Worm (Caenorhabditis elegans) whole organism, midembryonic: ENCODE results near the gene prx-6.

ENCODE experiments used
- T22C8.4 ChIP-seq: fragments of 200-800 bp; sonication (Bioruptor generic); IDR thresholded peaks from 2 replicates; pipeline ENCODE4 v1.3.6; 2022; ENCODE audit warnings: missing genetic modification characterization, missing compliant biosample characterization
- flt-1 ChIP-seq: fragments of 200-800 bp; sonication (Bioruptor generic); IDR thresholded peaks from 2 replicates; pipeline ENCODE4 v1.3.6; 2022; ENCODE audit warnings: missing genetic modification characterization, missing compliant biosample characterization
- tab-1 ChIP-seq: fragments of 200-800 bp; sonication (Bioruptor generic); IDR thresholded peaks from 2 replicates; pipeline ENCODE4 v1.3.6; 2022; ENCODE audit warnings: missing genetic modification characterization, missing compliant biosample characterization
- ztf-23 ChIP-seq: fragments of 200-800 bp; sonication (Bioruptor generic); IDR thresholded peaks from 2 replicates; pipeline ENCODE4 v1.3.6; 2022; ENCODE audit warnings: missing genetic modification reagents, missing genetic modification characterization, missing compliant biosample characterization

- TF ChIP-seq ztf-23 (GFP tag; lab: Robert Waterston, UW) = no peak
- TF ChIP-seq T22C8.4 = no peak
- no peak for TF ChIP-seq tab-1 (GFP tag; lab: Robert Waterston, UW)
- TF ChIP-seq flt-1 (GFP tag; lab: Robert Waterston, UW) = no peak
Observed at ce11 chrV:4758540-4758939, 38.6 kb upstream of the prx-6 start.
